Worm (Caenorhabditis elegans) whole organism, L4 larva: ENCODE data around the gene fbxa-96.
A peak's percentile ranks its signal among the peaks of the same experiment; 100 is the strongest.

Experiments used
- arid-1 ChIP-seq: fragments of 200-800 bp; sonication (Bioruptor generic); conservative IDR thresholded peaks from 2 replicates; pipeline ENCODE4 v1.3.6; 2022; ENCODE audit warnings: missing genetic modification reagents, missing genetic modification characterization, missing compliant biosample characterization
- ceh-20 ChIP-seq: fragments of 200-800 bp; sonication (Bioruptor generic); IDR thresholded peaks from 2 replicates; pipeline ENCODE4 v1.3.6; 2022; ENCODE audit warnings: missing genetic modification reagents, missing genetic modification characterization, missing compliant biosample characterization
- ceh-44 ChIP-seq: fragments of 200-800 bp; sonication (Bioruptor generic); IDR thresholded peaks from 2 replicates; pipeline ENCODE4 v1.3.6; 2022; ENCODE audit warnings: missing genetic modification reagents, missing genetic modification characterization, missing compliant biosample characterization
- egl-43 ChIP-seq: fragments of 200-800 bp; sonication (Bioruptor generic); IDR thresholded peaks from 2 replicates; pipeline ENCODE4 v1.3.6; 2022; ENCODE audit warnings: missing genetic modification reagents, missing genetic modification characterization, missing compliant biosample characterization
- hmg-1.1 ChIP-seq: fragments of 200-800 bp; sonication (Bioruptor generic); IDR thresholded peaks from 2 replicates; pipeline ENCODE4 v1.3.6; 2022; ENCODE audit warnings: missing genetic modification reagents, missing genetic modification characterization, missing compliant biosample characterization
- nhr-25 ChIP-seq: sonication (generic microtip); optimal IDR thresholded peaks from 2 replicates; lab custom pipeline; 2017; ENCODE audit warnings: missing genetic modification characterization, mild to moderate bottlenecking, missing compliant biosample characterization, antibody characterized with exemption, moderate library complexity, borderline replicate concordance; ENCODE audit not compliant: insufficient read depth
- snpc-4 ChIP-seq: fragments of 150-350 bp; optimal IDR thresholded peaks from 2 replicates; lab custom pipeline; 2014; ENCODE audit warnings: missing biosample characterization, missing genetic modification characterization
- spr-1 ChIP-seq: sonication (generic microtip); optimal IDR thresholded peaks from 2 replicates; lab custom pipeline; 2016; ENCODE audit warnings: mild to moderate bottlenecking, missing genetic modification characterization, missing compliant biosample characterization
- unc-62 ChIP-seq, 3 experiments: fragments of 150-350 bp in 1 of 3; sonication (generic microtip); optimal IDR thresholded peaks in 2 of 3; peaks in 1 of 3; 1 replicate in 1 of 3; 2 replicates in 2 of 3; lab custom pipeline; 2014 to 2017; ENCODE audit warnings: missing biosample characterization in 3 of 3, missing genetic modification characterization in 3 of 3, missing genetic modification reagents in 3 of 3, missing genotype in 1 of 3
- zag-1 ChIP-seq: fragments of 150-350 bp; optimal IDR thresholded peaks from 2 replicates; lab custom pipeline; 2014; ENCODE audit warnings: missing biosample characterization, missing genetic modification characterization
- ztf-7 ChIP-seq: fragments of 150-350 bp; optimal IDR thresholded peaks from 2 replicates; lab custom pipeline; 2014; ENCODE audit warnings: missing biosample characterization, missing genetic modification characterization

fbxa-96 gene

DNA sequence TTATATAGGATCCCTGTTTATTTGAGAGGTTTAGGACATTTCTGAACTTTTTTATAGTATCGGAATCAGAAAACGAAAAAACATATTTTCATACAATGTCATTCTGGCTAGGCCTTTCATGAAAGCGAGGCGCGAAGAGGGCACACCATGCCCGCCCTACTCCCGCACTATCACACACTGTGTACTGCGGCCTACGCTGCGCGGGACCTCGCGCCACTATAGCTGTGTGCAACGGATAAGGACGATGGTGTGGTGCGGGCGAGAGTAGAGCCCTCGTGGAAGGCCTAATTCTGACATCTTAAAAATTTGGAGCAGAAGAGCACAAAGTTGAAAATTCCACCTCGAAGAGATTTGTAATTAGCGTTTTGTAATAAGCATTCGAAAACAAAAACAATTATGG is 49.3 kb downstream of the fbxa-96 start:
- no peak for TF ChIP-seq arid-1 (GFP tag; lab: Robert Waterston, UW)
- TF ChIP-seq snpc-4 = no peak
- TF ChIP-seq spr-1 (tag; lab: Kevin White, UChicago) = no peak
- no peak for TF ChIP-seq ztf-7 (tag; lab: Kevin White, UChicago)
- peak in 1 of 2 experiments; percentile 9 for TF ChIP-seq unc-62 (GFP tag; optimal IDR thresholded peaks at IDR 0.05 in 1 of 2; lab: Kevin White, UChicago)
- TF ChIP-seq unc-62 (tag; optimal IDR thresholded peaks at IDR 0.05; lab: Kevin White, UChicago) = no peak
- no peak for TF ChIP-seq ceh-20 (GFP tag; lab: Robert Waterston, UW)
- peak; percentile 20; the same call in 1 of the 2 replicates for TF ChIP-seq egl-43 (GFP tag; lab: Robert Waterston, UW)
- TF ChIP-seq nhr-25 (tag; lab: Kevin White, UChicago) = no peak
- no peak for TF ChIP-seq zag-1 (tag; lab: Kevin White, UChicago)
- TF ChIP-seq ceh-44 (GFP tag; lab: Robert Waterston, UW) = no peak

DNA sequence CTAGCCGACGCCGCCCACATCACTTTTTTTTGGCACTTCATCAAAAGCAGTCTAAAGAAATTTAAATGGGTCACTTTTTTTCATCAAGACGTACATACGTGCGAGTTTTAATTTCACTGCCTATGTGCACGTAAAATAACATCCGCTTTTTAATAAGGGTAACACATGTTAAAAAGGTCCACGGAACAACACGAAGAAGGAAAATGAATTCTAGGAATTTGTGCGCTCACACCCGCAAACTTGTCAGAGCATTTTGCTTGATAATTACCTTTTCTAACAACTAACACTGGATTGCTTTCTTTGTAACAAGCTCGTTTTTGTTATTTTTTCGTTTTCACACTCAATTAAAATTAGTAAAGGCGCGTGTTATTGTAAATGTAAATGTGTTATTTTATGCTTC is 51.5 kb downstream of the fbxa-96 start:
- TF ChIP-seq hmg-1.1 (GFP tag; lab: Robert Waterston, UW) (no peak), unc-62 (GFP tag; optimal IDR thresholded peaks at IDR 0.05 in 1 of 2; lab: Kevin White, UChicago) (peak in 1 of 2 experiments; percentile 8), unc-62 (tag; optimal IDR thresholded peaks at IDR 0.05; lab: Kevin White, UChicago) (no peak)
- TF ChIP-seq, all 104 proteins: peak for 1
